Fruit fly (Drosophila melanogaster): ENCODE data around the gene srw.

The srw gene

dm6 chr3L:4239442-4240322, 43.6 kb downstream of the srw start, which contains the start of gene Sqor (continued):
- TF ChIP-seq Dek (tag; optimal IDR thresholded peaks at IDR 0.05) (peak; percentile 91), Dip2 (GFP tag; IDR thresholded peaks at IDR 0.05) (peak; percentile 35; the same call in 1 of the 2 replicates), gfzf (GFP tag; optimal IDR thresholded peaks at IDR 0.05) (peak; percentile 31), CG33557 (GFP tag; optimal IDR thresholded peaks at IDR 0.05) (peak; percentile 2), btn (GFP tag; optimal IDR thresholded peaks at IDR 0.05) (peak; percentile 66), Neu2 (GFP tag; optimal IDR thresholded peaks at IDR 0.05; ENCODE audit: borderline replicate concordance) (peak; percentile 43), CG7963 (GFP tag; IDR thresholded peaks at IDR 0.05; ENCODE audit: partially characterized antibody) (no peak), nom (GFP tag; optimal IDR thresholded peaks at IDR 0.05) (peak; percentile 91), CG1233 (GFP tag; optimal IDR thresholded peaks at IDR 0.05) (peak; percentile 83), CG11696 (GFP tag; IDR thresholded peaks at IDR 0.05) (peak; percentile 58; the same call in 1 of the 2 replicates), CG5180 (GFP tag; optimal IDR thresholded peaks at IDR 0.05) (peak; percentile 68), danr (GFP tag; IDR thresholded peaks at IDR 0.05) (peak; percentile 72), lov (optimal IDR thresholded peaks at IDR 0.05) (no peak), lov (GFP tag; IDR thresholded peaks at IDR 0.05) (peak; percentile 59; the same call in 1 of the 3 replicates), en (GFP tag; optimal IDR thresholded peaks at IDR 0.05) (peak; percentile 75), cad (GFP tag; optimal IDR thresholded peaks at IDR 0.05) (no peak), tx (GFP tag; optimal IDR thresholded peaks at IDR 0.05) (peak; percentile 67), CG6254 (GFP tag; optimal IDR thresholded peaks at IDR 0.05) (no peak), CG16779 (GFP tag; IDR thresholded peaks at IDR 0.05) (peak; percentile 71; the same call in 1 of the 2 replicates), CG8478 (optimal IDR thresholded peaks at IDR 0.05) (no peak), CG13624 (GFP tag; optimal IDR thresholded peaks at IDR 0.05) (peak; percentile 81), corto (GFP tag; optimal IDR thresholded peaks at IDR 0.05) (peak; percentile 83), ro (GFP tag; IDR thresholded peaks at IDR 0.05) (peak; percentile 43; the same call in 1 of the 2 replicates), CG10431 (GFP tag; optimal IDR thresholded peaks at IDR 0.05) (no peak), CG2678 (tag; optimal IDR thresholded peaks at IDR 0.05) (peak; percentile 94), CG15011 (GFP tag; optimal IDR thresholded peaks at IDR 0.05) (peak; percentile 85), Ravus (GFP tag; IDR thresholded peaks at IDR 0.05) (peak; percentile 52), sima (GFP tag; optimal IDR thresholded peaks at IDR 0.05) (peak; percentile 53), slbo (GFP tag; IDR thresholded peaks at IDR 0.05) (peak; percentile 87), CG12219 (GFP tag; optimal IDR thresholded peaks at IDR 0.05) (peak; percentile 81), CG1832 (GFP tag; optimal IDR thresholded peaks at IDR 0.05) (no peak), CG6272 (GFP tag; IDR thresholded peaks at IDR 0.05) (peak; percentile 62), run (tag; optimal IDR thresholded peaks at IDR 0.05) (peak; percentile 79), CG6683 (GFP tag; optimal IDR thresholded peaks at IDR 0.05) (peak; percentile 60), ara (GFP tag; IDR thresholded peaks at IDR 0.05) (peak; percentile 67), CG10462 (GFP tag; optimal IDR thresholded peaks at IDR 0.05) (peak; percentile 78), Camta (GFP tag; optimal IDR thresholded peaks at IDR 0.05) (peak; percentile 73), Sin3A (optimal IDR thresholded peaks at IDR 0.05) (no peak), br (optimal IDR thresholded peaks at IDR 0.05) (no peak), fd102C (GFP tag; optimal IDR thresholded peaks at IDR 0.05) (no peak), sc (optimal IDR thresholded peaks at IDR 0.05) (no peak), sc (GFP tag; optimal IDR thresholded peaks at IDR 0.05) (no peak), GATAe (GFP tag; conservative IDR thresholded peaks at IDR 0.05) (peak; percentile 66), exex (tag; optimal IDR thresholded peaks at IDR 0.05) (peak; percentile 44), ab (GFP tag; optimal IDR thresholded peaks at IDR 0.05) (peak; percentile 50), CG1647 (GFP tag; optimal IDR thresholded peaks at IDR 0.05) (peak; percentile 71), Ada2b (GFP tag; IDR thresholded peaks at IDR 0.05) (peak; percentile 81), CG13424 (tag; optimal IDR thresholded peaks at IDR 0.05) (peak; percentile 92), E2f2 (GFP tag; IDR thresholded peaks at IDR 0.05) (peak; percentile 59), BEAF-32 (GFP tag; optimal IDR thresholded peaks at IDR 0.05) (no peak)
